Worm (Caenorhabditis elegans) whole organism, L1 larva: ENCODE results near the gene C54E4.4.
A peak's percentile ranks its signal among the peaks of the same experiment; 100 is the strongest.

Source experiments
- C16A3.4 ChIP-seq: fragments of 150-350 bp; optimal IDR thresholded peaks from 2 replicates; lab custom pipeline; 2014; ENCODE audit warnings: missing biosample characterization, missing genetic modification characterization
- C34B4.2 ChIP-seq: sonication (generic microtip); optimal IDR thresholded peaks from 2 replicates; lab custom pipeline; 2017; ENCODE audit warnings: mild to moderate bottlenecking, missing genetic modification characterization, missing compliant biosample characterization
- F16B12.6 ChIP-seq: fragments of 150-350 bp; optimal IDR thresholded peaks from 2 replicates; lab custom pipeline; 2014; ENCODE audit warnings: missing biosample characterization, missing genetic modification characterization
- aha-1 ChIP-seq: fragments of 150-350 bp; optimal IDR thresholded peaks from 2 replicates; lab custom pipeline; 2014; ENCODE audit warnings: missing biosample characterization, missing genetic modification characterization
- alr-1 ChIP-seq: fragments of 200-800 bp; sonication (Bioruptor generic); optimal IDR thresholded peaks from 2 replicates; lab custom pipeline; 2018; ENCODE audit warnings: borderline replicate concordance, mild to moderate bottlenecking, missing genetic modification characterization, missing compliant biosample characterization
- ama-1 ChIP-seq: fragments of 150-350 bp; optimal IDR thresholded peaks from 2 replicates; lab custom pipeline; 2014
- blmp-1 ChIP-seq: fragments of 150-350 bp; optimal IDR thresholded peaks from 2 replicates; lab custom pipeline; 2014; ENCODE audit warnings: missing biosample characterization, missing genetic modification characterization
- ceh-8 ChIP-seq: fragments of 200-800 bp; sonication (Bioruptor generic); optimal IDR thresholded peaks from 2 replicates; lab custom pipeline; 2018; ENCODE audit warnings: mild to moderate bottlenecking, missing genetic modification characterization, moderate library complexity, missing compliant biosample characterization
- dpl-1 ChIP-seq, 3 experiments: fragments of 150-350 bp in 2 of 3; sonication (generic microtip) in 1 of 3; optimal IDR thresholded peaks; 2 replicates each; lab custom pipeline; 2014 to 2017; ENCODE audit warnings: missing biosample characterization in 3 of 3, missing genetic modification characterization in 3 of 3, missing genetic modification reagents in 3 of 3
- dsc-1 ChIP-seq: sonication (generic microtip); optimal IDR thresholded peaks from 2 replicates; lab custom pipeline; 2016; ENCODE audit warnings: mild to moderate bottlenecking, missing genetic modification characterization, missing compliant biosample characterization
- egl-13 ChIP-seq: sonication (generic microtip); optimal IDR thresholded peaks from 2 replicates; lab custom pipeline; 2016; ENCODE audit warnings: missing genotype, missing genetic modification reagents, missing genetic modification characterization, missing compliant biosample characterization
- egl-27 ChIP-seq, 2 experiments: fragments of 150-350 bp in 1 of 2; sonication (generic microtip); optimal IDR thresholded peaks; 3 replicates each; lab custom pipeline; 2017 to 2018; ENCODE audit warnings: missing biosample characterization in 2 of 2, missing genetic modification characterization in 2 of 2, missing genetic modification reagents in 2 of 2
- ets-5 ChIP-seq: fragments of 200-800 bp; sonication (Bioruptor generic); IDR thresholded peaks from 2 replicates; pipeline ENCODE4 v1.3.6; 2022; ENCODE audit warnings: missing genetic modification characterization, missing compliant biosample characterization
- fkh-10 ChIP-seq: sonication (generic microtip); optimal IDR thresholded peaks from 2 replicates; lab custom pipeline; 2017; ENCODE audit warnings: missing biosample characterization, missing genetic modification reagents, missing genetic modification characterization
- fkh-4 ChIP-seq: sonication (generic microtip); optimal IDR thresholded peaks from 2 replicates; lab custom pipeline; 2016; ENCODE audit warnings: missing compliant biosample characterization, missing genetic modification characterization, borderline replicate concordance
- fkh-8 ChIP-seq: sonication (generic microtip); optimal IDR thresholded peaks from 2 replicates; lab custom pipeline; 2016; ENCODE audit warnings: mild to moderate bottlenecking, missing genetic modification characterization, missing compliant biosample characterization
- fos-1 ChIP-seq: fragments of 150-350 bp; optimal IDR thresholded peaks from 2 replicates; lab custom pipeline; 2014; ENCODE audit warnings: missing biosample characterization, missing genetic modification characterization
- grh-1 ChIP-seq: fragments of 200-800 bp; sonication (Bioruptor generic); IDR thresholded peaks from 2 replicates; pipeline ENCODE4 v1.3.6; 2022; ENCODE audit warnings: missing genetic modification reagents, missing genetic modification characterization, missing compliant biosample characterization
- hlh-4 ChIP-seq: sonication (generic microtip); optimal IDR thresholded peaks from 2 replicates; lab custom pipeline; 2016; ENCODE audit warnings: mild to moderate bottlenecking, missing genetic modification characterization, missing compliant biosample characterization
- hpl-2 ChIP-seq: fragments of 150-350 bp; optimal IDR thresholded peaks from 2 replicates; lab custom pipeline; 2014; ENCODE audit warnings: missing biosample characterization, missing genetic modification reagents, missing genetic modification characterization
- irx-1 ChIP-seq: sonication (generic microtip); optimal IDR thresholded peaks from 2 replicates; lab custom pipeline; 2016; ENCODE audit warnings: missing genetic modification characterization, missing compliant biosample characterization
- isw-1 ChIP-seq: fragments of 200-800 bp; sonication (Bioruptor generic); IDR thresholded peaks from 2 replicates; pipeline ENCODE4 v1.3.6; 2022; ENCODE audit warnings: missing genetic modification characterization, missing compliant biosample characterization
- lin-13 ChIP-seq: fragments of 150-350 bp; optimal IDR thresholded peaks from 2 replicates; lab custom pipeline; 2014; ENCODE audit warnings: missing biosample characterization, missing genetic modification reagents, missing genetic modification characterization
- lin-35 ChIP-seq, 2 experiments: fragments of 150-350 bp; optimal IDR thresholded peaks; 2 replicates each; lab custom pipeline; 2014; ENCODE audit warnings: missing biosample characterization in 2 of 2, missing genetic modification characterization in 2 of 2, missing genetic modification reagents in 2 of 2
- lin-39 ChIP-seq: fragments of 150-350 bp; optimal IDR thresholded peaks from 2 replicates; lab custom pipeline; 2014; ENCODE audit warnings: missing biosample characterization, missing genetic modification reagents, missing genetic modification characterization
- lir-3 ChIP-seq: sonication (generic microtip); optimal IDR thresholded peaks from 2 replicates; lab custom pipeline; 2016; ENCODE audit warnings: mild to moderate bottlenecking, missing genetic modification characterization, moderate library complexity, missing compliant biosample characterization; ENCODE audit not compliant: poor library complexity
- nhr-12 ChIP-seq: sonication (generic microtip); optimal IDR thresholded peaks from 2 replicates; lab custom pipeline; 2017; ENCODE audit warnings: missing biosample characterization, missing genetic modification characterization
- nhr-19 ChIP-seq: fragments of 200-800 bp; sonication (Bioruptor generic); conservative IDR thresholded peaks from 2 replicates; pipeline ENCODE4 v1.3.6; 2022; ENCODE audit warnings: missing genetic modification characterization, missing compliant biosample characterization
- nhr-20 ChIP-seq: sonication (generic microtip); optimal IDR thresholded peaks from 2 replicates; lab custom pipeline; 2016; ENCODE audit warnings: mild to moderate bottlenecking, missing genetic modification characterization, missing compliant biosample characterization
- nhr-237 ChIP-seq: fragments of 150-350 bp; optimal IDR thresholded peaks from 2 replicates; lab custom pipeline; 2014; ENCODE audit warnings: missing biosample characterization, missing genetic modification characterization
- nhr-28 ChIP-seq: fragments of 150-350 bp; optimal IDR thresholded peaks from 2 replicates; lab custom pipeline; 2014; ENCODE audit warnings: missing biosample characterization, missing genetic modification characterization
- nhr-71 ChIP-seq: sonication (generic microtip); optimal IDR thresholded peaks from 2 replicates; lab custom pipeline; 2016; ENCODE audit warnings: mild to moderate bottlenecking, missing genetic modification characterization, moderate library complexity, missing compliant biosample characterization
- nhr-76 ChIP-seq: sonication (generic microtip); optimal IDR thresholded peaks from 2 replicates; lab custom pipeline; 2017; ENCODE audit warnings: missing biosample characterization, missing genetic modification characterization
- nhr-84 ChIP-seq: sonication (generic microtip); optimal IDR thresholded peaks from 2 replicates; lab custom pipeline; 2017; ENCODE audit warnings: missing biosample characterization, missing genetic modification characterization
- nhr-85 ChIP-seq: sonication (generic microtip); peaks from one replicate; lab custom pipeline; 2016; ENCODE audit warnings: missing genetic modification characterization, inconsistent platforms, missing compliant biosample characterization
- nhr-90 ChIP-seq: sonication (generic microtip); optimal IDR thresholded peaks from 2 replicates; lab custom pipeline; 2016; ENCODE audit warnings: mild to moderate bottlenecking, missing genetic modification characterization, missing compliant biosample characterization; ENCODE audit not compliant: poor library complexity
- pag-3 ChIP-seq: sonication (generic microtip); optimal IDR thresholded peaks from 2 replicates; lab custom pipeline; 2017; ENCODE audit warnings: missing genetic modification characterization, mild to moderate bottlenecking, missing compliant biosample characterization, antibody characterized with exemption, borderline replicate concordance; ENCODE audit not compliant: insufficient read depth
- pqm-1 ChIP-seq: sonication (generic microtip); optimal IDR thresholded peaks from 3 replicates; lab custom pipeline; 2017; ENCODE audit warnings: missing biosample characterization, missing genetic modification characterization
- snu-23 ChIP-seq: sonication (generic microtip); optimal IDR thresholded peaks from 2 replicates; lab custom pipeline; 2016; ENCODE audit warnings: missing genetic modification characterization, missing compliant biosample characterization
- sox-4 ChIP-seq: sonication (generic microtip); optimal IDR thresholded peaks from 2 replicates; lab custom pipeline; 2016; ENCODE audit warnings: missing genetic modification characterization, missing compliant biosample characterization
- sptf-1 ChIP-seq: fragments of 150-350 bp; optimal IDR thresholded peaks from 2 replicates; lab custom pipeline; 2014; ENCODE audit warnings: missing biosample characterization, missing genetic modification characterization
- swsn-7 ChIP-seq: sonication (generic microtip); optimal IDR thresholded peaks from 2 replicates; lab custom pipeline; 2016; ENCODE audit warnings: missing genetic modification characterization, missing compliant biosample characterization
- tbx-2 ChIP-seq: sonication (generic microtip); optimal IDR thresholded peaks from 2 replicates; lab custom pipeline; 2016; ENCODE audit warnings: missing genetic modification characterization, missing compliant biosample characterization
- unc-30 ChIP-seq: sonication (generic microtip); optimal IDR thresholded peaks from 2 replicates; lab custom pipeline; 2017; ENCODE audit warnings: missing biosample characterization, missing genetic modification characterization
- unc-98 ChIP-seq: fragments of 200-800 bp; sonication (Bioruptor generic); IDR thresholded peaks from 2 replicates; pipeline ENCODE4 v1.3.6; 2022; ENCODE audit warnings: missing genetic modification characterization, missing compliant biosample characterization
- xbp-1 ChIP-seq: sonication (generic microtip); optimal IDR thresholded peaks from 2 replicates; lab custom pipeline; 2016; ENCODE audit warnings: missing genetic modification characterization, missing compliant biosample characterization
- zip-4 ChIP-seq: fragments of 200-800 bp; sonication (Bioruptor generic); optimal IDR thresholded peaks from 2 replicates; lab custom pipeline; 2018; ENCODE audit warnings: mild to moderate bottlenecking, missing genetic modification characterization, moderate library complexity, missing compliant biosample characterization
- ztf-11 ChIP-seq, 2 experiments: sonication (generic microtip); optimal IDR thresholded peaks; 2 replicates each; lab custom pipeline; 2016 to 2017; ENCODE audit warnings: missing genetic modification characterization in 2 of 2, missing biosample characterization in 1 of 2, missing compliant biosample characterization in 1 of 2

The C54E4.4 gene

ce11 chrIV:2193558-2193957 lies 25.1 kb upstream of the C54E4.4 start:
- TF ChIP-seq zip-4 (GFP tag; lab: Kevin White, UChicago) (no peak), lir-3 (tag; lab: Kevin White, UChicago) (no peak), xbp-1 (tag; lab: Kevin White, UChicago) (no peak), fkh-8 (peak; percentile 18)

ce11 chrIV:2193037-2193436 lies 24.6 kb upstream of the C54E4.4 start:
- TF ChIP-seq nhr-28 (tag; lab: Kevin White, UChicago) (no peak), ceh-8 (no peak), C16A3.4 (tag; lab: Kevin White, UChicago) (no peak), blmp-1 (tag; lab: Kevin White, UChicago) (peak; percentile 54), xbp-1 (tag; lab: Kevin White, UChicago) (no peak), lin-35 (GFP tag; optimal IDR thresholded peaks at IDR 0.05; lab: Kevin White, UChicago) (peak in 1 of 2 experiments; percentile 19), grh-1 (GFP tag; lab: Robert Waterston, UW) (no peak), tbx-2 (no peak), snu-23 (GFP tag; lab: Kevin White, UChicago) (peak; percentile 14), fkh-4 (tag; lab: Kevin White, UChicago) (no peak), egl-13 (tag; lab: Kevin White, UChicago) (no peak), lin-13 (GFP tag; lab: Kevin White, UChicago) (no peak), nhr-85 (tag; lab: Kevin White, UChicago) (peak; percentile 75), ama-1 (no peak), dsc-1 (tag; lab: Kevin White, UChicago) (no peak)

- TF ChIP-seq isw-1 (GFP tag; lab: Robert Waterston, UW) (peak; percentile 86), fos-1 (tag; lab: Kevin White, UChicago) (peak; percentile 84), fkh-10 (peak; percentile 77), irx-1 (peak; percentile 89), nhr-20 (tag; lab: Kevin White, UChicago) (peak; percentile 83), pqm-1 (tag; lab: Kevin White, UChicago) (no peak), nhr-71 (peak; percentile 94), F16B12.6 (tag; lab: Kevin White, UChicago) (peak; percentile 62), ceh-8 (peak; percentile 91), swsn-7 (tag; lab: Kevin White, UChicago) (peak; percentile 93), unc-30 (tag; lab: Kevin White, UChicago) (peak; percentile 13), lin-35 (GFP tag; optimal IDR thresholded peaks at IDR 0.05; lab: Kevin White, UChicago) (peak; percentile 97 to 98), zip-4 (GFP tag; lab: Kevin White, UChicago) (peak; percentile 84), pag-3 (tag; lab: Kevin White, UChicago) (no peak), C34B4.2 (tag; lab: Kevin White, UChicago) (no peak), fkh-8 (peak; percentile 85), nhr-12 (tag; lab: Kevin White, UChicago) (no peak), nhr-76 (tag; lab: Kevin White, UChicago) (no peak), nhr-90 (peak; percentile 90), unc-98 (GFP tag; lab: Robert Waterston, UW) (peak; percentile 41; the same call in 1 of the 2 replicates), nhr-85 (tag; lab: Kevin White, UChicago) (peak; percentile 89), nhr-237 (tag; lab: Kevin White, UChicago) (peak; percentile 7), ets-5 (GFP tag; lab: Robert Waterston, UW) (no peak), hlh-4 (tag; lab: Kevin White, UChicago) (no peak), lin-39 (peak; percentile 90), alr-1 (tag; lab: Kevin White, UChicago) (no peak), nhr-28 (tag; lab: Kevin White, UChicago) (no peak), hpl-2 (GFP tag; lab: Kevin White, UChicago) (peak; percentile 64), egl-13 (tag; lab: Kevin White, UChicago) (peak; percentile 83), aha-1 (tag; lab: Kevin White, UChicago) (peak; percentile 35), nhr-19 (GFP tag; lab: Robert Waterston, UW) (peak; percentile 91), dpl-1 (GFP tag; optimal IDR thresholded peaks at IDR 0.05; lab: Kevin White, UChicago) (peak; percentile 98), lir-3 (tag; lab: Kevin White, UChicago) (no peak), nhr-84 (no peak), egl-27 (tag; optimal IDR thresholded peaks at IDR 0.05; lab: Kevin White, UChicago) (peak in 1 of 2 experiments; percentile 13), sptf-1 (no peak), ztf-11 (tag; optimal IDR thresholded peaks at IDR 0.05; lab: Kevin White, UChicago) (peak in 1 of 2 experiments; percentile 76), sox-4 (peak; percentile 80)
Measured at ce11 chrIV:2177545-2177944, 9.1 kb upstream of the C54E4.4 start, which contains the start of gene hrpu-2. hrpu-2 (plus strand) TSS chrIV:2177896.
